Worm (Caenorhabditis elegans): ENCODE results near the gene F58H1.6.

DNA sequence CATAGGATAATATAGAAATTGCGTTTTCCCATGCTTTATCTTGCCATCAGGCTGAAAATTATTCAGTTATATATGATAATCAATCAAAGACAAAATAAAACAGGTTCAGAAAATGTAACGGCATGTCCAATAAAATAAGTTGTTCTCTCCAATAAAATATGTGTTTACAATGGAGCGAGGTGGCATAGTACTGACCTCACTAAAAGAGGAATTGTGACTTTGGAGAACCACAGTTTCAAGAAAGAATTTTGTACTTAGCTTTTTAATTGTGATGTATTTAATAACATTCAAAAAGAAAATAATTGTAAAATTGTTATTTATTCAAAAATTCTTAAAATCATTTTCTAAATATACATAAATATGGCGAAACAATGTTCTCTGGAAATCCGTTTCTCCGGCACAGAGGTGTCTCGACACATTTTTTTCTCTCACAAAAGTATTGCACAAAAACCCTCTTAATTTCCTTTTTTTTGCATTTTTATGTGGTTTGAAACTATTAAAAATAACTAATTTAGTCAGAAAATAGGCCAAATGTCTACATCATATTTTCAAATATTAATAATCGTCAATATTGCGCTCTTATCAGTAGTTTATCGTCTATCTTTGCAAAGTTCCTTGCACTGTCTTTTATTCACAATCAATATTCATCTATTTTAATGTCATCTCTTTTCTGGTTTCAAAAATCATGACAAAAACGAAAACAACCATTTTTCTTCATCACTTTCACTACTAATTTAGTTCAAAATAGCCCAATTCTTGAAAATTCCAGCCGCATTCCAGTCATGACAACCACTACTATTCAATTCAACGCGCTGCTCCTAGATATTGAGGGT lies 9.0 kb upstream of the F58H1.6 start, which contains the start of the genes aman-2 and F58H1.3:
- TF ChIP-seq W03F9.2 (tag; optimal IDR thresholded peaks at IDR 0.05) (no peak), him-1 (tag; optimal IDR thresholded peaks at IDR 0.05) (no peak), dao-5 (tag; optimal IDR thresholded peaks at IDR 0.05) (no peak)
